Worm (Caenorhabditis elegans): ENCODE measurements around the gene F14D2.5.

Gene F14D2.5

ce11 chrII:3381510-3381909 is 41.2 kb downstream of the F14D2.5 start, which contains the start of gene T06D4.1:
Gene T06D4.1, plus strand, starts transcription at chrII:3381830.
- TF ChIP-seq ceh-28 (tag; optimal IDR thresholded peaks at IDR 0.05) (no peak), lsy-12 (tag; optimal IDR thresholded peaks at IDR 0.05) (no peak), unc-39 (tag; optimal IDR thresholded peaks at IDR 0.05) (no peak), ama-1 (optimal IDR thresholded peaks at IDR 0.05) (no peak), fos-1 (tag; optimal IDR thresholded peaks at IDR 0.05) (no peak), aly-2 (tag; optimal IDR thresholded peaks at IDR 0.05) (no peak), ztf-4 (tag; optimal IDR thresholded peaks at IDR 0.05) (no peak), nhr-237 (tag; optimal IDR thresholded peaks at IDR 0.05) (no peak), ztf-11 (tag; optimal IDR thresholded peaks at IDR 0.05) (no peak), egl-5 (tag; optimal IDR thresholded peaks at IDR 0.05) (no peak), jun-1 (tag; optimal IDR thresholded peaks at IDR 0.05) (no peak), egl-27 (tag; optimal IDR thresholded peaks at IDR 0.05) (no peak), mdl-1 (tag; optimal IDR thresholded peaks at IDR 0.05) (no peak), nhr-12 (tag; optimal IDR thresholded peaks at IDR 0.05) (no peak), elt-3 (tag; optimal IDR thresholded peaks at IDR 0.05) (no peak), fkh-2 (tag; optimal IDR thresholded peaks at IDR 0.05) (no peak)

ce11 chrII:3383116-3383515 is 42.8 kb downstream of the F14D2.5 start:
- TF ChIP-seq lin-15B (tag; optimal IDR thresholded peaks at IDR 0.05) = no peak
- no peak for TF ChIP-seq ceh-9 (tag; optimal IDR thresholded peaks at IDR 0.05)
- no peak for TF ChIP-seq pqm-1 (tag; optimal IDR thresholded peaks at IDR 0.05)
- no peak for TF ChIP-seq tbx-2 (tag; optimal IDR thresholded peaks at IDR 0.05)
- no peak for TF ChIP-seq nhr-11 (tag; optimal IDR thresholded peaks at IDR 0.05)
- TF ChIP-seq ZK546.5 (tag; optimal IDR thresholded peaks at IDR 0.05) = no peak
- no peak for TF ChIP-seq ceh-28 (tag; optimal IDR thresholded peaks at IDR 0.05)
- no peak for TF ChIP-seq eor-1 (tag; optimal IDR thresholded peaks at IDR 0.05)
- TF ChIP-seq zag-1 (tag; optimal IDR thresholded peaks at IDR 0.05) = no peak
- no peak for TF ChIP-seq elt-2 (tag; optimal IDR thresholded peaks at IDR 0.05)
- TF ChIP-seq daf-12 (tag; optimal IDR thresholded peaks at IDR 0.05) = no peak
- no peak for TF ChIP-seq egl-5 (tag; optimal IDR thresholded peaks at IDR 0.05)
- TF ChIP-seq nhr-28 (tag; optimal IDR thresholded peaks at IDR 0.05) = no peak
- no peak for TF ChIP-seq ceh-82 (tag; optimal IDR thresholded peaks at IDR 0.05)
- no peak for TF ChIP-seq unc-62 (GFP tag; optimal IDR thresholded peaks at IDR 0.05)
- TF ChIP-seq fos-1 (tag; optimal IDR thresholded peaks at IDR 0.05) = no peak
- TF ChIP-seq skn-1 (tag; optimal IDR thresholded peaks at IDR 0.05) = no peak

- TF ChIP-seq lin-15B (tag; optimal IDR thresholded peaks at IDR 0.05) = no peak
These were observed 45.4 kb downstream of the F14D2.5 start, which contains the start of gene T06D4.2 for ce11 chrII:3385736-3386135. Gene T06D4.2, minus strand, starts transcription at chrII:3385905.

- no peak for TF ChIP-seq egl-27 (tag; optimal IDR thresholded peaks at IDR 0.05)
- no peak for TF ChIP-seq unc-39 (tag; optimal IDR thresholded peaks at IDR 0.05)
- TF ChIP-seq nhr-23 (tag; optimal IDR thresholded peaks at IDR 0.05) = no peak
- TF ChIP-seq nhr-25 (tag; optimal IDR thresholded peaks at IDR 0.05) = no peak
- TF ChIP-seq pha-4 (tag; optimal IDR thresholded peaks at IDR 0.05) = no peak
- no peak for TF ChIP-seq elt-3 (tag; optimal IDR thresholded peaks at IDR 0.05)
- no peak for TF ChIP-seq ztf-4 (tag; optimal IDR thresholded peaks at IDR 0.05)
- no peak for TF ChIP-seq ceh-82 (tag; optimal IDR thresholded peaks at IDR 0.05)
- no peak for TF ChIP-seq nhr-67 (tag; optimal IDR thresholded peaks at IDR 0.05)
- TF ChIP-seq nhr-43 (tag; optimal IDR thresholded peaks at IDR 0.05; ENCODE audit: poor library complexity, severe bottlenecking) = no peak
- no peak for TF ChIP-seq nhr-11 (tag; optimal IDR thresholded peaks at IDR 0.05)
- TF ChIP-seq snpc-4 (tag; optimal IDR thresholded peaks at IDR 0.05) = no peak
- TF ChIP-seq ceh-9 (tag; optimal IDR thresholded peaks at IDR 0.05) = no peak
- no peak for TF ChIP-seq fkh-10 (GFP tag; optimal IDR thresholded peaks at IDR 0.05)
These were observed 47.2 kb downstream of the F14D2.5 start, which contains the start of gene T06D4.6 for ce11 chrII:3387503-3387902. Gene T06D4.6, minus strand, starts transcription at chrII:3387603.
